Worm (Caenorhabditis elegans) whole organism, mixed stage, embryonic: Measurements from ENCODE around the gene E04F6.4.

Experiments
- blmp-1 ChIP-seq: fragments of 150-350 bp; optimal IDR thresholded peaks from 2 replicates; lab custom pipeline; 2014; ENCODE audit warnings: missing biosample characterization, missing genetic modification characterization
- ceh-39 ChIP-seq: fragments of 150-350 bp; optimal IDR thresholded peaks from 2 replicates; lab custom pipeline; 2014; ENCODE audit warnings: missing biosample characterization, missing genetic modification characterization
- ceh-43 ChIP-seq: fragments of 200-800 bp; sonication (Bioruptor generic); optimal IDR thresholded peaks from 2 replicates; lab custom pipeline; 2018; ENCODE audit warnings: mild to moderate bottlenecking, missing genetic modification characterization, moderate library complexity, missing compliant biosample characterization
- ces-1 ChIP-seq: fragments of 150-350 bp; optimal IDR thresholded peaks from 2 replicates; lab custom pipeline; 2014; ENCODE audit warnings: missing biosample characterization, missing genetic modification reagents, missing genetic modification characterization
- cnd-1 ChIP-seq: fragments of 200-800 bp; sonication (Bioruptor generic); optimal IDR thresholded peaks from 2 replicates; lab custom pipeline; 2018; ENCODE audit warnings: mild to moderate bottlenecking, missing genetic modification characterization, missing compliant biosample characterization
- drap-1 ChIP-seq: fragments of 200-800 bp; sonication (Bioruptor generic); optimal IDR thresholded peaks from 3 replicates; lab custom pipeline; 2018; ENCODE audit warnings: mild to moderate bottlenecking, missing genetic modification characterization, missing compliant biosample characterization
- elt-3 ChIP-seq: fragments of 150-350 bp; optimal IDR thresholded peaks from 2 replicates; lab custom pipeline; 2014; ENCODE audit warnings: missing biosample characterization, missing genetic modification characterization
- flh-1 ChIP-seq: fragments of 200-800 bp; sonication (Bioruptor generic); optimal IDR thresholded peaks from 2 replicates; lab custom pipeline; 2018; ENCODE audit warnings: mild to moderate bottlenecking, missing genetic modification characterization, moderate library complexity, missing compliant biosample characterization
- ham-2 ChIP-seq: fragments of 200-800 bp; sonication (Bioruptor generic); optimal IDR thresholded peaks from 2 replicates; lab custom pipeline; 2018; ENCODE audit warnings: mild to moderate bottlenecking, missing genetic modification characterization, missing compliant biosample characterization
- hlh-1 ChIP-seq: fragments of 150-350 bp; optimal IDR thresholded peaks from 2 replicates; lab custom pipeline; 2014; ENCODE audit warnings: missing biosample characterization, missing genetic modification reagents, missing genetic modification characterization
- lin-13 ChIP-seq: fragments of 150-350 bp; optimal IDR thresholded peaks from 2 replicates; lab custom pipeline; 2014; ENCODE audit warnings: missing biosample characterization, missing genetic modification characterization
- lin-32 ChIP-seq: fragments of 200-800 bp; sonication (Bioruptor generic); optimal IDR thresholded peaks from 2 replicates; lab custom pipeline; 2018; ENCODE audit warnings: mild to moderate bottlenecking, missing genetic modification characterization, missing compliant biosample characterization
- lsy-2 ChIP-seq: fragments of 150-350 bp; optimal IDR thresholded peaks from 2 replicates; lab custom pipeline; 2014; ENCODE audit warnings: missing biosample characterization, missing genetic modification characterization
- mab-5 ChIP-seq: fragments of 150-350 bp; optimal IDR thresholded peaks from 2 replicates; lab custom pipeline; 2014; ENCODE audit warnings: missing biosample characterization, missing genetic modification characterization
- mep-1 ChIP-seq: fragments of 150-350 bp; optimal IDR thresholded peaks from 2 replicates; lab custom pipeline; 2017; ENCODE audit warnings: missing biosample characterization, missing genetic modification reagents, missing genetic modification characterization, inconsistent platforms
- mls-2 ChIP-seq: sonication (generic microtip); optimal IDR thresholded peaks from 2 replicates; lab custom pipeline; 2016; ENCODE audit warnings: mild to moderate bottlenecking, missing genetic modification characterization, moderate library complexity, missing compliant biosample characterization
- nhr-12 ChIP-seq: fragments of 150-350 bp; optimal IDR thresholded peaks from 2 replicates; lab custom pipeline; 2014; ENCODE audit warnings: missing biosample characterization, missing genetic modification characterization
- nhr-2 ChIP-seq: fragments of 150-350 bp; optimal IDR thresholded peaks from 2 replicates; lab custom pipeline; 2014; ENCODE audit warnings: missing biosample characterization, missing genetic modification characterization
- nhr-237 ChIP-seq: fragments of 150-350 bp; optimal IDR thresholded peaks from 2 replicates; lab custom pipeline; 2014; ENCODE audit warnings: missing biosample characterization, missing genetic modification characterization
- nhr-76 ChIP-seq: sonication (generic microtip); optimal IDR thresholded peaks from 2 replicates; lab custom pipeline; 2017; ENCODE audit warnings: missing biosample characterization, missing genetic modification characterization
- pha-4 ChIP-seq: fragments of 150-350 bp; optimal IDR thresholded peaks from 2 replicates; lab custom pipeline; 2018; ENCODE audit warnings: missing biosample characterization, missing genetic modification reagents, missing genetic modification characterization
- snpc-4 ChIP-seq: fragments of 150-350 bp; optimal IDR thresholded peaks from 2 replicates; lab custom pipeline; 2014; ENCODE audit warnings: missing biosample characterization, missing genetic modification characterization
- sptf-1 ChIP-seq: sonication (generic microtip); optimal IDR thresholded peaks from 2 replicates; lab custom pipeline; 2017; ENCODE audit warnings: mild to moderate bottlenecking, missing genetic modification characterization, moderate library complexity, missing compliant biosample characterization
- tbx-8 ChIP-seq: fragments of 200-800 bp; sonication (Bioruptor generic); optimal IDR thresholded peaks from 2 replicates; lab custom pipeline; 2018; ENCODE audit warnings: mild to moderate bottlenecking, missing genetic modification characterization, moderate library complexity, missing compliant biosample characterization
- unc-120 ChIP-seq: sonication (generic microtip); optimal IDR thresholded peaks from 2 replicates; lab custom pipeline; 2017; ENCODE audit warnings: missing genetic modification characterization, missing compliant biosample characterization; ENCODE audit not compliant: poor library complexity, severe bottlenecking
- unc-39 ChIP-seq: fragments of 150-350 bp; optimal IDR thresholded peaks from 2 replicates; lab custom pipeline; 2014; ENCODE audit warnings: missing biosample characterization, missing genetic modification characterization
- unc-62 ChIP-seq: fragments of 150-350 bp; optimal IDR thresholded peaks from 2 replicates; lab custom pipeline; 2014; ENCODE audit warnings: missing biosample characterization, missing genetic modification reagents, missing genetic modification characterization
- zip-8 ChIP-seq: fragments of 150-350 bp; optimal IDR thresholded peaks from 2 replicates; lab custom pipeline; 2014; ENCODE audit warnings: missing biosample characterization, missing genetic modification characterization
- ztf-11 ChIP-seq: fragments of 150-350 bp; optimal IDR thresholded peaks from 2 replicates; lab custom pipeline; 2014; ENCODE audit warnings: missing biosample characterization, missing genetic modification characterization

E04F6.4 gene

ce11 chrII:7204951-7205350 is 15.7 kb downstream of the E04F6.4 start, which contains the start of gene srd-58:
srd-58 (minus strand) TSS chrII:7205051.
- TF ChIP-seq ham-2 (GFP tag; lab: Kevin White, UChicago) (no peak), lin-32 (GFP tag; lab: Kevin White, UChicago) (no peak), lin-13 (tag; lab: Kevin White, UChicago) (no peak), drap-1 (no peak), unc-62 (no peak), nhr-12 (tag; lab: Kevin White, UChicago) (no peak), cnd-1 (no peak), tbx-8 (GFP tag; lab: Kevin White, UChicago) (no peak), nhr-76 (no peak), elt-3 (tag; lab: Kevin White, UChicago) (no peak), hlh-1 (tag; lab: Kevin White, UChicago) (no peak), ztf-11 (tag; lab: Kevin White, UChicago) (no peak), zip-8 (tag; lab: Kevin White, UChicago) (no peak), pha-4 (tag; lab: Kevin White, UChicago) (no peak), ceh-39 (tag; lab: Kevin White, UChicago) (no peak), mab-5 (tag; lab: Kevin White, UChicago) (no peak)

- no peak for TF ChIP-seq snpc-4 (tag; lab: Kevin White, UChicago)
These were observed 16.2 kb downstream of the E04F6.4 start, which contains the start of gene srd-59 for ce11 chrII:7205388-7205787. srd-59 (plus strand) TSS chrII:7205688.

- TF ChIP-seq cnd-1 (no peak), unc-39 (no peak), nhr-237 (no peak), ceh-43 (GFP tag; lab: Kevin White, UChicago) (no peak), lsy-2 (no peak), unc-62 (no peak), sptf-1 (tag; lab: Kevin White, UChicago) (no peak), elt-3 (tag; lab: Kevin White, UChicago) (no peak), nhr-2 (no peak)
These were observed 18.4 kb downstream of the E04F6.4 start for ce11 chrII:7207649-7208048.

- TF ChIP-seq unc-120 (tag; lab: Kevin White, UChicago) (no peak), hlh-1 (tag; lab: Kevin White, UChicago) (no peak), unc-62 (no peak), sptf-1 (tag; lab: Kevin White, UChicago) (no peak), unc-39 (no peak), snpc-4 (tag; lab: Kevin White, UChicago) (no peak), mls-2 (no peak)
These were observed 19.0 kb downstream of the E04F6.4 start, which contains the start of gene dhs-7 for ce11 chrII:7208184-7208583. dhs-7 (minus strand) TSS chrII:7208460.

- no peak for TF ChIP-seq lin-32 (GFP tag; lab: Kevin White, UChicago)
- no peak for TF ChIP-seq ceh-43 (GFP tag; lab: Kevin White, UChicago)
- no peak for TF ChIP-seq mep-1
- TF ChIP-seq zip-8 (tag; lab: Kevin White, UChicago): no peak
- no peak for TF ChIP-seq snpc-4 (tag; lab: Kevin White, UChicago)
- no peak for TF ChIP-seq ztf-11 (tag; lab: Kevin White, UChicago)
- no peak for TF ChIP-seq blmp-1
- no peak for TF ChIP-seq sptf-1 (tag; lab: Kevin White, UChicago)
- no peak for TF ChIP-seq ces-1 (GFP tag; lab: Kevin White, UChicago)
- TF ChIP-seq nhr-2: no peak
- no peak for TF ChIP-seq flh-1 (GFP tag; lab: Kevin White, UChicago)
- TF ChIP-seq drap-1: no peak
- TF ChIP-seq ceh-39 (tag; lab: Kevin White, UChicago): no peak
- TF ChIP-seq unc-62: no peak
- TF ChIP-seq lsy-2: no peak
- no peak for TF ChIP-seq mls-2
- no peak for TF ChIP-seq ham-2 (GFP tag; lab: Kevin White, UChicago)
- TF ChIP-seq mab-5 (tag; lab: Kevin White, UChicago): no peak
- no peak for TF ChIP-seq cnd-1
These were observed 21.0 kb downstream of the E04F6.4 start, which contains the start of gene E04F6.15 for ce11 chrII:7210187-7210586. E04F6.15 (minus strand) TSS chrII:7210287.

ce11 chrII:7211280-7211679 is 22.1 kb downstream of the E04F6.4 start, which contains the start of gene E04F6.8:
E04F6.8 (minus strand) TSS chrII:7211380.
- no peak for TF ChIP-seq mab-5 (tag; lab: Kevin White, UChicago)
- no peak for TF ChIP-seq sptf-1 (tag; lab: Kevin White, UChicago)
- no peak for TF ChIP-seq lsy-2
- no peak for TF ChIP-seq blmp-1
- TF ChIP-seq snpc-4 (tag; lab: Kevin White, UChicago): no peak
- TF ChIP-seq unc-120 (tag; lab: Kevin White, UChicago): no peak
- TF ChIP-seq zip-8 (tag; lab: Kevin White, UChicago): no peak
- TF ChIP-seq ces-1 (GFP tag; lab: Kevin White, UChicago): no peak
- no peak for TF ChIP-seq elt-3 (tag; lab: Kevin White, UChicago)
- TF ChIP-seq tbx-8 (GFP tag; lab: Kevin White, UChicago): no peak
- TF ChIP-seq nhr-2: no peak
- TF ChIP-seq unc-62: no peak
- no peak for TF ChIP-seq lin-32 (GFP tag; lab: Kevin White, UChicago)
- TF ChIP-seq mep-1: no peak
- no peak for TF ChIP-seq nhr-237
